Fruit fly (Drosophila melanogaster) whole organism, embryonic: ENCODE results near the gene stac.

Experiments used
- CG1233 ChIP-seq: fragments of 200-800 bp; sonication (Bioruptor generic); optimal IDR thresholded peaks from 4 replicates; lab custom pipeline; 2018; ENCODE audit warnings: missing biosample characterization, mild to moderate bottlenecking, missing genetic modification characterization
- CG1529 ChIP-seq: fragments of 200-800 bp; sonication (Bioruptor generic); optimal IDR thresholded peaks from 3 replicates; lab custom pipeline; 2018; ENCODE audit warnings: missing biosample characterization, missing genetic modification characterization
- CG15479 ChIP-seq: fragments of 200-800 bp; sonication (Bioruptor generic); optimal IDR thresholded peaks from 3 replicates; lab custom pipeline; 2019; ENCODE audit warnings: missing biosample characterization, mild to moderate bottlenecking, missing genetic modification characterization, moderate library complexity
- CG15514 ChIP-seq: fragments of 200-800 bp; sonication (Bioruptor generic); optimal IDR thresholded peaks from 3 replicates; lab custom pipeline; 2017; ENCODE audit warnings: missing biosample characterization, missing genetic modification characterization, mild to moderate bottlenecking, moderate library complexity, missing genetic modification reagents
- CG15601 ChIP-seq: fragments of 200-800 bp; sonication (Bioruptor generic); optimal IDR thresholded peaks from 3 replicates; lab custom pipeline; 2019; ENCODE audit warnings: missing biosample characterization, mild to moderate bottlenecking, missing genetic modification characterization, moderate library complexity
- CG17361 ChIP-seq: fragments of 200-800 bp; sonication (Bioruptor generic); IDR thresholded peaks from 3 replicates; pipeline ENCODE4 v1.3.6; 2022; ENCODE audit warnings: missing biosample characterization, missing genetic modification characterization
- CG17802 ChIP-seq: fragments of 200-800 bp; sonication (Bioruptor generic); optimal IDR thresholded peaks from 2 replicates; lab custom pipeline; 2018; ENCODE audit warnings: missing biosample characterization, mild to moderate bottlenecking, missing genetic modification characterization, moderate library complexity
- CG18619 ChIP-seq: fragments of 200-800 bp; sonication (Bioruptor generic); optimal IDR thresholded peaks from 3 replicates; lab custom pipeline; 2017; ENCODE audit warnings: missing biosample characterization, mild to moderate bottlenecking, missing genetic modification characterization
- CG31224 ChIP-seq: fragments of 200-800 bp; sonication (Bioruptor generic); IDR thresholded peaks from 2 replicates; pipeline ENCODE4 v1.3.6; 2022; ENCODE audit warnings: missing biosample characterization, missing genetic modification characterization
- CG3281 ChIP-seq: fragments of 200-800 bp; sonication (Bioruptor generic); optimal IDR thresholded peaks from 3 replicates; lab custom pipeline; 2017; ENCODE audit warnings: missing biosample characterization, mild to moderate bottlenecking, missing genetic modification characterization
- CG34376 ChIP-seq: fragments of 200-800 bp; sonication (Bioruptor generic); optimal IDR thresholded peaks from 2 replicates; lab custom pipeline; 2018; ENCODE audit warnings: missing biosample characterization, mild to moderate bottlenecking, missing genetic modification characterization
- CG43689 ChIP-seq: fragments of 200-800 bp; sonication (Bioruptor generic); IDR thresholded peaks from 2 replicates; pipeline ENCODE4 v1.3.6; 2022; ENCODE audit warnings: missing biosample characterization, missing genetic modification characterization
- CG4404 ChIP-seq: fragments of 200-800 bp; sonication (Bioruptor generic); IDR thresholded peaks from 2 replicates; pipeline ENCODE4 v1.3.6; 2022; ENCODE audit warnings: missing biosample characterization, missing genetic modification characterization
- CG7745 ChIP-seq: fragments of 200-800 bp; sonication (Bioruptor generic); optimal IDR thresholded peaks from 2 replicates; lab custom pipeline; 2018; ENCODE audit warnings: missing biosample characterization, mild to moderate bottlenecking, missing genetic modification characterization, moderate library complexity
- CG8944 ChIP-seq: fragments of 200-800 bp; sonication (Bioruptor generic); optimal IDR thresholded peaks from 3 replicates; lab custom pipeline; 2016; ENCODE audit warnings: missing biosample characterization, missing genetic modification characterization
- CG9437 ChIP-seq: fragments of 200-800 bp; sonication (Bioruptor generic); optimal IDR thresholded peaks from 2 replicates; lab custom pipeline; 2018; ENCODE audit warnings: missing biosample characterization, mild to moderate bottlenecking, missing genetic modification characterization
- CG9609 ChIP-seq: fragments of 200-800 bp; sonication (Bioruptor generic); optimal IDR thresholded peaks from 3 replicates; lab custom pipeline; 2016; ENCODE audit warnings: missing biosample characterization, missing genetic modification characterization
- CkIIα-i1 ChIP-seq: fragments of 200-800 bp; sonication (Bioruptor generic); IDR thresholded peaks from 2 replicates; pipeline ENCODE4 v1.3.6; 2022; ENCODE audit warnings: missing biosample characterization, missing genetic modification characterization
- D ChIP-seq, 2 experiments: fragments of 200-800 bp in 1 of 2; fragments of >200 bp in 1 of 2; sonication (Bioruptor generic) in 1 of 2; optimal IDR thresholded peaks; 2 replicates in 1 of 2; 3 replicates in 1 of 2; lab custom pipeline; 2017; ENCODE audit warnings: mild to moderate bottlenecking in 1 of 2, missing biosample characterization in 1 of 2, missing genetic modification characterization in 1 of 2, missing genetic modification reagents in 1 of 2
- Dfd ChIP-seq, 2 experiments: fragments of >200 bp; optimal IDR thresholded peaks; 2 replicates each; lab custom pipeline; 2017; ENCODE audit warnings: missing biosample characterization in 2 of 2, missing genetic modification characterization in 2 of 2
- Dref ChIP-seq: fragments of 200-800 bp; sonication (Bioruptor generic); IDR thresholded peaks from 2 replicates; pipeline ENCODE4 v1.3.6; 2022; ENCODE audit warnings: missing biosample characterization, missing genetic modification characterization
- Eip74EF ChIP-seq, 2 experiments: fragments of 200-800 bp in 1 of 2; fragments of >200 bp in 1 of 2; sonication (Bioruptor generic) in 1 of 2; optimal IDR thresholded peaks; 2 replicates each; lab custom pipeline; 2017 to 2019; ENCODE audit warnings: missing biosample characterization in 2 of 2, missing genetic modification characterization in 2 of 2, mild to moderate bottlenecking in 1 of 2, moderate library complexity in 1 of 2
- Fer2 ChIP-seq: fragments of 200-800 bp; sonication (Bioruptor generic); optimal IDR thresholded peaks from 2 replicates; lab custom pipeline; 2018; ENCODE audit warnings: missing biosample characterization, mild to moderate bottlenecking, missing genetic modification characterization, moderate library complexity
- Hey ChIP-seq: fragments of 200-800 bp; sonication (Bioruptor generic); optimal IDR thresholded peaks from 3 replicates; lab custom pipeline; 2018; ENCODE audit warnings: missing biosample characterization, mild to moderate bottlenecking, missing genetic modification characterization
- Lhr ChIP-seq: fragments of 200-800 bp; sonication (Bioruptor generic); optimal IDR thresholded peaks from 3 replicates; lab custom pipeline; 2017; ENCODE audit warnings: mild to moderate bottlenecking, missing biosample characterization, missing genetic modification reagents, missing genetic modification characterization
- MTF-1 ChIP-seq: fragments of 200-800 bp; sonication (Bioruptor generic); optimal IDR thresholded peaks from 2 replicates; lab custom pipeline; 2018; ENCODE audit warnings: missing biosample characterization, mild to moderate bottlenecking, missing genetic modification characterization, borderline replicate concordance
- Oaz ChIP-seq: fragments of 200-800 bp; sonication (Bioruptor generic); IDR thresholded peaks from 2 replicates; pipeline ENCODE4 v1.3.6; 2022; ENCODE audit warnings: missing biosample characterization, missing genetic modification characterization
- Oli ChIP-seq: fragments of 200-800 bp; sonication (Bioruptor generic); optimal IDR thresholded peaks from 2 replicates; lab custom pipeline; 2018; ENCODE audit warnings: missing biosample characterization, mild to moderate bottlenecking, missing genetic modification characterization, moderate library complexity
- Rfx ChIP-seq: fragments of 200-800 bp; sonication (Bioruptor generic); IDR thresholded peaks from 2 replicates; pipeline ENCODE4 v1.3.6; 2022; ENCODE audit warnings: missing biosample characterization, missing genetic modification characterization
- Six4 ChIP-seq: fragments of 200-800 bp; sonication (Bioruptor generic); optimal IDR thresholded peaks from 2 replicates; lab custom pipeline; 2016; ENCODE audit warnings: missing biosample characterization, missing genetic modification characterization
- Spps ChIP-seq: fragments of 200-800 bp; sonication (Bioruptor generic); optimal IDR thresholded peaks from 2 replicates; lab custom pipeline; 2018; ENCODE audit warnings: missing biosample characterization, mild to moderate bottlenecking, missing genetic modification characterization
- Taf1 ChIP-seq: fragments of 200-800 bp; sonication (Bioruptor generic); IDR thresholded peaks from 2 replicates; pipeline ENCODE4 v1.3.6; 2022; ENCODE audit warnings: missing biosample characterization, missing genetic modification characterization
- ab ChIP-seq: fragments of 200-800 bp; sonication (Bioruptor generic); optimal IDR thresholded peaks from 2 replicates; lab custom pipeline; 2016; ENCODE audit warnings: missing biosample characterization, missing genetic modification characterization
- bsh ChIP-seq, 2 experiments: fragments of 200-800 bp; sonication (Bioruptor generic); optimal IDR thresholded peaks; 2 replicates each; lab custom pipeline; 2017 to 2018; ENCODE audit warnings: mild to moderate bottlenecking in 2 of 2, missing biosample characterization in 2 of 2, missing genetic modification characterization in 2 of 2, moderate library complexity in 1 of 2
- cas ChIP-seq: fragments of 200-800 bp; sonication (Bioruptor generic); IDR thresholded peaks from 2 replicates; pipeline ENCODE4 v1.3.6; 2022; ENCODE audit warnings: missing biosample characterization, missing genetic modification characterization
- ci ChIP-seq: fragments of 200-800 bp; sonication (Bioruptor generic); IDR thresholded peaks from 3 replicates; pipeline ENCODE4 v1.3.6; 2022; ENCODE audit warnings: missing biosample characterization, missing genetic modification characterization
- dysf ChIP-seq: fragments of 200-800 bp; sonication (Bioruptor generic); IDR thresholded peaks from 3 replicates; pipeline ENCODE4 v1.3.6; 2022; ENCODE audit warnings: missing biosample characterization, missing genetic modification characterization
- eve ChIP-seq, 2 experiments: fragments of >200 bp; optimal IDR thresholded peaks; 2 replicates each; lab custom pipeline; 2017; ENCODE audit warnings: missing biosample characterization in 2 of 2, missing genetic modification characterization in 2 of 2
- fd102C ChIP-seq: fragments of 200-800 bp; sonication (Bioruptor generic); optimal IDR thresholded peaks from 2 replicates; lab custom pipeline; 2018; ENCODE audit warnings: missing biosample characterization, mild to moderate bottlenecking, missing genetic modification characterization, moderate library complexity
- fd96Cb ChIP-seq: fragments of 200-800 bp; sonication (Bioruptor generic); optimal IDR thresholded peaks from 2 replicates; lab custom pipeline; 2018; ENCODE audit warnings: missing biosample characterization, mild to moderate bottlenecking, missing genetic modification characterization, moderate library complexity
- lola ChIP-seq, 3 experiments: fragments of >200 bp in 2 of 3; fragments of 200-800 bp in 1 of 3; sonication (Bioruptor generic) in 1 of 3; optimal IDR thresholded peaks; 2 replicates each; lab custom pipeline; 2017 to 2019; ENCODE audit warnings: missing biosample characterization in 3 of 3, missing genetic modification characterization in 3 of 3, mild to moderate bottlenecking in 1 of 3, moderate library complexity in 1 of 3
- luna ChIP-seq: fragments of 200-800 bp; sonication (Bioruptor generic); optimal IDR thresholded peaks from 2 replicates; lab custom pipeline; 2016; ENCODE audit warnings: missing biosample characterization, missing genetic modification characterization
- mam ChIP-seq: fragments of 200-800 bp; sonication (Bioruptor generic); optimal IDR thresholded peaks from 3 replicates; lab custom pipeline; 2016; ENCODE audit warnings: missing biosample characterization, missing genetic modification characterization
- onecut ChIP-seq: fragments of 200-800 bp; sonication (Bioruptor generic); IDR thresholded peaks from 2 replicates; pipeline ENCODE4 v1.3.6; 2022; ENCODE audit warnings: missing biosample characterization, missing genetic modification characterization
- pho ChIP-seq: fragments of 200-800 bp; sonication (Bioruptor generic); optimal IDR thresholded peaks from 2 replicates; lab custom pipeline; 2016; ENCODE audit warnings: missing biosample characterization, missing genetic modification characterization
- toy ChIP-seq: fragments of 200-800 bp; sonication (Bioruptor generic); IDR thresholded peaks from 2 replicates; pipeline ENCODE4 v1.3.6; 2022; ENCODE audit warnings: missing biosample characterization, missing genetic modification characterization
- tx ChIP-seq: fragments of 200-800 bp; sonication (Bioruptor generic); optimal IDR thresholded peaks from 2 replicates; lab custom pipeline; 2016; ENCODE audit warnings: missing biosample characterization, missing genetic modification characterization
- zfh2 ChIP-seq: fragments of 200-800 bp; sonication (Bioruptor generic); optimal IDR thresholded peaks from 2 replicates; lab custom pipeline; 2016; ENCODE audit warnings: missing biosample characterization, missing genetic modification characterization

Gene stac

dm6 chr3R:25027281-25028219, 28.5 kb upstream of the stac start (continued):
- no peak for TF ChIP-seq lola (GFP tag; optimal IDR thresholded peaks at IDR 0.05; lab: Kevin White, UChicago)
- TF ChIP-seq Fer2 (tag; lab: Kevin White, UChicago), result no peak
- TF ChIP-seq onecut (GFP tag; lab: Robert Waterston, UW), result 0 out of 2 replicates have a peak, but pooled peaks have one; percentile 6
- TF ChIP-seq CG17802, result no peak
- no peak for TF ChIP-seq CG7745 (tag; lab: Kevin White, UChicago)
- TF ChIP-seq toy (GFP tag; lab: Robert Waterston, UW), result no peak
- no peak for TF ChIP-seq CG8944 (GFP tag; lab: Kevin White, UChicago)
- no peak for TF ChIP-seq cas
- no peak for TF ChIP-seq CkIIα-i1 (GFP tag; lab: Robert Waterston, UW)
- no peak for TF ChIP-seq D (optimal IDR thresholded peaks at IDR 0.05; lab: Kevin White, UChicago)
- TF ChIP-seq D (GFP tag; optimal IDR thresholded peaks at IDR 0.05; lab: Kevin White, UChicago), result no peak
- TF ChIP-seq Hey (tag; lab: Kevin White, UChicago), result no peak
- no peak for TF ChIP-seq Dfd (GFP tag; optimal IDR thresholded peaks at IDR 0.05; lab: Kevin White, UChicago)
- TF ChIP-seq zfh2 (GFP tag; lab: Kevin White, UChicago), result peak; percentile 10
- no peak for TF ChIP-seq Six4 (GFP tag; lab: Kevin White, UChicago)
- TF ChIP-seq CG15514 (GFP tag; lab: Kevin White, UChicago), result peak; percentile 14
- TF ChIP-seq CG15601 (tag; lab: Kevin White, UChicago), result no peak
- TF ChIP-seq CG31224 (GFP tag; lab: Robert Waterston, UW), result peak; percentile 99
- TF ChIP-seq eve (GFP tag; optimal IDR thresholded peaks at IDR 0.05; lab: Kevin White, UChicago), result no peak
- no peak for TF ChIP-seq bsh (GFP tag; optimal IDR thresholded peaks at IDR 0.05; lab: Kevin White, UChicago)
- no peak for TF ChIP-seq CG4404 (GFP tag; lab: Robert Waterston, UW)
- no peak for TF ChIP-seq Dref (GFP tag; lab: Robert Waterston, UW)
- TF ChIP-seq dysf (GFP tag; lab: Robert Waterston, UW), result peak; percentile 52; the same call in 2 of the 3 replicates
- peak; percentile 61 for TF ChIP-seq CG34376 (GFP tag; lab: Kevin White, UChicago)
- TF ChIP-seq CG3281 (GFP tag; lab: Kevin White, UChicago), result peak; percentile 72
- TF ChIP-seq ci, result peak; percentile 40; the same call in 2 of the 3 replicates
- no peak for TF ChIP-seq CG1529 (GFP tag; lab: Kevin White, UChicago)
- no peak for TF ChIP-seq fd102C (GFP tag; lab: Kevin White, UChicago)
- TF ChIP-seq luna (GFP tag; lab: Kevin White, UChicago), result no peak
- TF ChIP-seq mam (GFP tag; lab: Kevin White, UChicago), result peak; percentile 65
- no peak for TF ChIP-seq CG1233 (GFP tag; lab: Kevin White, UChicago)
- no peak for TF ChIP-seq Taf1 (GFP tag; lab: Robert Waterston, UW)
- peak; percentile 61 for TF ChIP-seq CG9437 (GFP tag; lab: Kevin White, UChicago)
- no peak for TF ChIP-seq tx (GFP tag; lab: Kevin White, UChicago)
- TF ChIP-seq Lhr (GFP tag; lab: Kevin White, UChicago), result no peak
- no peak for TF ChIP-seq ab (GFP tag; lab: Kevin White, UChicago)
- TF ChIP-seq MTF-1 (GFP tag; lab: Kevin White, UChicago), result peak; percentile 50
- no peak for TF ChIP-seq CG15479 (GFP tag; lab: Kevin White, UChicago)
- no peak for TF ChIP-seq Oli (tag; lab: Kevin White, UChicago)
- TF ChIP-seq Rfx (GFP tag; lab: Robert Waterston, UW), result peak; percentile 47; the same call in 1 of the 2 replicates
- TF ChIP-seq Eip74EF (GFP tag; optimal IDR thresholded peaks at IDR 0.05; lab: Kevin White, UChicago), result no peak
- no peak for TF ChIP-seq CG43689
- peak; percentile 64 for TF ChIP-seq CG18619 (GFP tag; lab: Kevin White, UChicago)
- peak; percentile 9 for TF ChIP-seq CG9609 (GFP tag; lab: Kevin White, UChicago)
- TF ChIP-seq fd96Cb (tag; lab: Kevin White, UChicago), result no peak
- no peak for TF ChIP-seq CG17361
- TF ChIP-seq Oaz (GFP tag; lab: Robert Waterston, UW), result no peak
- TF ChIP-seq Spps, result no peak
- TF ChIP-seq pho (GFP tag; lab: Kevin White, UChicago), result peak; percentile 44
